Worm (Caenorhabditis elegans) whole organism, L1 larva: Measurements from ENCODE around the gene Y45F10C.1.

Experiments used
- C04F5.9 ChIP-seq: sonication (generic microtip); optimal IDR thresholded peaks from 2 replicates; lab custom pipeline; 2016; ENCODE audit warnings: missing genetic modification characterization, missing compliant biosample characterization
- ceh-82 ChIP-seq, 3 experiments: fragments of 150-350 bp in 1 of 3; sonication (generic microtip) in 2 of 3; optimal IDR thresholded peaks; 2 replicates each; lab custom pipeline; 2014 to 2017; ENCODE audit warnings: missing biosample characterization in 3 of 3, missing genetic modification characterization in 3 of 3
- ceh-88 ChIP-seq: fragments of 200-800 bp; sonication (Bioruptor generic); IDR thresholded peaks from 2 replicates; pipeline ENCODE4 v1.3.6; 2022; ENCODE audit warnings: missing genetic modification characterization, missing compliant biosample characterization
- dpl-1 ChIP-seq, 3 experiments: fragments of 150-350 bp in 2 of 3; sonication (generic microtip) in 1 of 3; optimal IDR thresholded peaks; 2 replicates each; lab custom pipeline; 2014 to 2017; ENCODE audit warnings: missing biosample characterization in 3 of 3, missing genetic modification characterization in 3 of 3, missing genetic modification reagents in 3 of 3
- efl-1 ChIP-seq, 4 experiments: fragments of 150-350 bp; optimal IDR thresholded peaks in 3 of 4; peaks in 1 of 4; 1 replicate in 1 of 4; 2 replicates in 3 of 4; lab custom pipeline; 2014; ENCODE audit warnings: missing biosample characterization in 2 of 4, missing genetic modification characterization in 2 of 4, missing genetic modification reagents in 2 of 4
- elt-2 ChIP-seq: sonication (generic microtip); optimal IDR thresholded peaks from 2 replicates; lab custom pipeline; 2016; ENCODE audit warnings: missing genetic modification characterization, mild to moderate bottlenecking, inconsistent platforms, missing compliant biosample characterization, missing genetic modification reagents
- hlh-4 ChIP-seq: sonication (generic microtip); optimal IDR thresholded peaks from 2 replicates; lab custom pipeline; 2016; ENCODE audit warnings: mild to moderate bottlenecking, missing genetic modification characterization, missing compliant biosample characterization
- hpl-2 ChIP-seq: fragments of 150-350 bp; optimal IDR thresholded peaks from 2 replicates; lab custom pipeline; 2014; ENCODE audit warnings: missing biosample characterization, missing genetic modification reagents, missing genetic modification characterization
- irx-1 ChIP-seq: sonication (generic microtip); optimal IDR thresholded peaks from 2 replicates; lab custom pipeline; 2016; ENCODE audit warnings: missing genetic modification characterization, missing compliant biosample characterization
- isw-1 ChIP-seq: fragments of 200-800 bp; sonication (Bioruptor generic); IDR thresholded peaks from 2 replicates; pipeline ENCODE4 v1.3.6; 2022; ENCODE audit warnings: missing genetic modification characterization, missing compliant biosample characterization
- lin-13 ChIP-seq: fragments of 150-350 bp; optimal IDR thresholded peaks from 2 replicates; lab custom pipeline; 2014; ENCODE audit warnings: missing biosample characterization, missing genetic modification reagents, missing genetic modification characterization
- lin-14 ChIP-seq: fragments of 200-800 bp; sonication (Bioruptor generic); optimal IDR thresholded peaks from 2 replicates; lab custom pipeline; 2018; ENCODE audit warnings: mild to moderate bottlenecking, missing genetic modification characterization, moderate library complexity, missing compliant biosample characterization
- lin-35 ChIP-seq, 2 experiments: fragments of 150-350 bp; optimal IDR thresholded peaks; 2 replicates each; lab custom pipeline; 2014; ENCODE audit warnings: missing biosample characterization in 2 of 2, missing genetic modification characterization in 2 of 2, missing genetic modification reagents in 2 of 2
- lin-39 ChIP-seq: fragments of 150-350 bp; optimal IDR thresholded peaks from 2 replicates; lab custom pipeline; 2014; ENCODE audit warnings: missing biosample characterization, missing genetic modification reagents, missing genetic modification characterization
- lir-3 ChIP-seq: sonication (generic microtip); optimal IDR thresholded peaks from 2 replicates; lab custom pipeline; 2016; ENCODE audit warnings: mild to moderate bottlenecking, missing genetic modification characterization, moderate library complexity, missing compliant biosample characterization; ENCODE audit not compliant: poor library complexity
- lsy-2 ChIP-seq, 2 experiments: fragments of 150-350 bp; optimal IDR thresholded peaks; 2 replicates each; lab custom pipeline; 2014; ENCODE audit warnings: missing biosample characterization in 2 of 2, missing genetic modification characterization in 2 of 2
- mab-9 ChIP-seq: fragments of 200-800 bp; sonication (Bioruptor generic); IDR thresholded peaks from 2 replicates; pipeline ENCODE4 v1.3.6; 2022; ENCODE audit warnings: missing genetic modification reagents, missing genetic modification characterization, missing compliant biosample characterization
- mdl-1 ChIP-seq, 2 experiments: fragments of 150-350 bp; optimal IDR thresholded peaks; 2 replicates each; lab custom pipeline; 2014 to 2017; ENCODE audit warnings: missing biosample characterization in 2 of 2, missing genetic modification characterization in 2 of 2, inconsistent platforms in 1 of 2
- mep-1 ChIP-seq: fragments of 150-350 bp; optimal IDR thresholded peaks from 2 replicates; lab custom pipeline; 2014; ENCODE audit warnings: missing biosample characterization, missing genetic modification characterization
- nhr-11 ChIP-seq: fragments of 150-350 bp; optimal IDR thresholded peaks from 2 replicates; lab custom pipeline; 2014; ENCODE audit warnings: missing biosample characterization, missing genetic modification characterization
- nhr-20 ChIP-seq: sonication (generic microtip); optimal IDR thresholded peaks from 2 replicates; lab custom pipeline; 2016; ENCODE audit warnings: mild to moderate bottlenecking, missing genetic modification characterization, missing compliant biosample characterization
- nhr-237 ChIP-seq: fragments of 150-350 bp; optimal IDR thresholded peaks from 2 replicates; lab custom pipeline; 2014; ENCODE audit warnings: missing biosample characterization, missing genetic modification characterization
- nhr-84 ChIP-seq: sonication (generic microtip); optimal IDR thresholded peaks from 2 replicates; lab custom pipeline; 2017; ENCODE audit warnings: missing biosample characterization, missing genetic modification characterization
- nhr-90 ChIP-seq: sonication (generic microtip); optimal IDR thresholded peaks from 2 replicates; lab custom pipeline; 2016; ENCODE audit warnings: mild to moderate bottlenecking, missing genetic modification characterization, missing compliant biosample characterization; ENCODE audit not compliant: poor library complexity
- rnt-1 ChIP-seq: sonication (generic microtip); optimal IDR thresholded peaks from 2 replicates; lab custom pipeline; 2016; ENCODE audit warnings: mild to moderate bottlenecking, missing genetic modification characterization, moderate library complexity, missing compliant biosample characterization
- sptf-1 ChIP-seq: fragments of 150-350 bp; optimal IDR thresholded peaks from 2 replicates; lab custom pipeline; 2014; ENCODE audit warnings: missing biosample characterization, missing genetic modification characterization
- swsn-7 ChIP-seq: sonication (generic microtip); optimal IDR thresholded peaks from 2 replicates; lab custom pipeline; 2016; ENCODE audit warnings: missing genetic modification characterization, missing compliant biosample characterization
- unc-30 ChIP-seq: sonication (generic microtip); optimal IDR thresholded peaks from 2 replicates; lab custom pipeline; 2017; ENCODE audit warnings: missing biosample characterization, missing genetic modification characterization
- unc-62 ChIP-seq: fragments of 150-350 bp; optimal IDR thresholded peaks from 2 replicates; lab custom pipeline; 2014; ENCODE audit warnings: missing biosample characterization, missing genetic modification reagents, missing genetic modification characterization
- unc-86 ChIP-seq: sonication (generic microtip); optimal IDR thresholded peaks from 2 replicates; lab custom pipeline; 2016; ENCODE audit warnings: missing genetic modification characterization, missing compliant biosample characterization
- vab-15 ChIP-seq: sonication (generic microtip); optimal IDR thresholded peaks from 2 replicates; lab custom pipeline; 2017; ENCODE audit warnings: missing genotype, mild to moderate bottlenecking, missing genetic modification characterization, missing compliant biosample characterization
- xbp-1 ChIP-seq: sonication (generic microtip); optimal IDR thresholded peaks from 2 replicates; lab custom pipeline; 2016; ENCODE audit warnings: missing genetic modification characterization, missing compliant biosample characterization

Gene Y45F10C.1

ce11 chrIV:13703828-13704425 lies 44.6 kb upstream of the Y45F10C.1 start, which contains the start of gene tlp-1 (continued):
- TF ChIP-seq ceh-88 (no peak), lsy-2 (tag; optimal IDR thresholded peaks at IDR 0.05; lab: Kevin White, UChicago) (peak; percentile 41 to 73), lin-35 (GFP tag; optimal IDR thresholded peaks at IDR 0.05; lab: Kevin White, UChicago) (peak; percentile 34 to 37), lin-39 (peak; percentile 16), nhr-237 (tag; lab: Kevin White, UChicago) (no peak), irx-1 (tag; lab: Kevin White, UChicago) (peak; percentile 46), efl-1 (optimal IDR thresholded peaks at IDR 0.05; lab: Kevin White, UChicago) (peak in 1 of 2 experiments; percentile 7), efl-1 (GFP tag; optimal IDR thresholded peaks at IDR 0.05 in 1 of 2; lab: Kevin White, UChicago) (peak in 1 of 2 experiments; percentile 28), dpl-1 (GFP tag; optimal IDR thresholded peaks at IDR 0.05; lab: Kevin White, UChicago) (peak in 1 of 3 experiments; percentile 25), mep-1 (peak; percentile 22), rnt-1 (tag; lab: Kevin White, UChicago) (peak; percentile 64), unc-62 (GFP tag; lab: Kevin White, UChicago) (peak; percentile 52), unc-30 (tag; lab: Kevin White, UChicago) (no peak), nhr-20 (tag; lab: Kevin White, UChicago) (peak; percentile 40), elt-2 (peak; percentile 13), swsn-7 (peak; percentile 12), lin-13 (GFP tag; lab: Kevin White, UChicago) (peak; percentile 12)

- TF ChIP-seq mdl-1 (tag; optimal IDR thresholded peaks at IDR 0.05; lab: Kevin White, UChicago) (no peak), mab-9 (GFP tag; lab: Robert Waterston, UW) (peak; percentile 53; the same call in 1 of the 2 replicates), lin-14 (GFP tag; lab: Kevin White, UChicago) (peak; percentile 2), nhr-84 (tag; lab: Kevin White, UChicago) (no peak), irx-1 (tag; lab: Kevin White, UChicago) (no peak), sptf-1 (tag; lab: Kevin White, UChicago) (no peak)
Measured at ce11 chrIV:13702681-13703080, 43.3 kb upstream of the Y45F10C.1 start.

DNA sequence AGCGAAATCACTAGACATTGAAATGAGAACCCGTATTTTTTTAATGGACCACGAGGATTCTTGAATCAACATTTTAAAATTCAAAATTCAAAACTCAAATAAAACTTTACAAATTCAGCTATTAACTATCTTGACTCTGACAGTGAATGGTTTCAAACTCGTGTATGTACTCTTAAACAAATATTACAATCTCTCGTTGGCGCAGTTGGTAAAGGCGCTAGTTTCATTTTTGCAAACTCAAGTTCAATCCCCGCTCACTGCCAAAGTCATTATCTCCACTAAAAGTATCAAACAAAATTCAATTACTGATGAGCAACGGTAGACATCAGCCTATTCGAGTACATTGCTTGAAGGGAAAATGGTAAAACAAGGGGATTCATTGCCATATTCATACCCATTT lies 42.1 kb upstream of the Y45F10C.1 start:
- TF ChIP-seq lir-3 (tag; lab: Kevin White, UChicago) (no peak), nhr-84 (tag; lab: Kevin White, UChicago) (no peak), lsy-2 (tag; optimal IDR thresholded peaks at IDR 0.05; lab: Kevin White, UChicago) (no peak), lin-35 (GFP tag; optimal IDR thresholded peaks at IDR 0.05; lab: Kevin White, UChicago) (peak in 1 of 2 experiments; percentile 12), vab-15 (tag; lab: Kevin White, UChicago) (no peak), elt-2 (no peak), nhr-90 (tag; lab: Kevin White, UChicago) (peak; percentile 3), efl-1 (optimal IDR thresholded peaks at IDR 0.05; lab: Kevin White, UChicago) (no peak), efl-1 (GFP tag; optimal IDR thresholded peaks at IDR 0.05 in 1 of 2; lab: Kevin White, UChicago) (peak in 1 of 2 experiments; percentile 10), ceh-82 (tag; optimal IDR thresholded peaks at IDR 0.05; lab: Kevin White, UChicago) (no peak)

ce11 chrIV:13700847-13701246 lies 41.5 kb upstream of the Y45F10C.1 start:
- TF ChIP-seq rnt-1 (tag; lab: Kevin White, UChicago) (no peak), hpl-2 (no peak), hlh-4 (tag; lab: Kevin White, UChicago) (no peak), nhr-20 (tag; lab: Kevin White, UChicago) (no peak), mab-9 (GFP tag; lab: Robert Waterston, UW) (no peak), C04F5.9 (tag; lab: Kevin White, UChicago) (no peak), nhr-11 (no peak), unc-86 (tag; lab: Kevin White, UChicago) (no peak), xbp-1 (tag; lab: Kevin White, UChicago) (no peak), lin-14 (GFP tag; lab: Kevin White, UChicago) (no peak), isw-1 (GFP tag; lab: Robert Waterston, UW) (no peak)
